Worm (Caenorhabditis elegans) whole organism, mixed stage, embryonic: Measurements from ENCODE around the gene otpl-8.

Source experiments
- ceh-39 ChIP-seq: fragments of 150-350 bp; optimal IDR thresholded peaks from 2 replicates; lab custom pipeline; 2014; ENCODE audit warnings: missing biosample characterization, missing genetic modification characterization
- elt-1 ChIP-seq: sonication (generic microtip); optimal IDR thresholded peaks from 2 replicates; lab custom pipeline; 2017; ENCODE audit warnings: missing genetic modification characterization, mild to moderate bottlenecking, missing compliant biosample characterization, antibody characterized with exemption, moderate library complexity, borderline replicate concordance; ENCODE audit not compliant: insufficient read depth
- elt-3 ChIP-seq: fragments of 150-350 bp; optimal IDR thresholded peaks from 2 replicates; lab custom pipeline; 2014; ENCODE audit warnings: missing biosample characterization, missing genetic modification characterization
- lsy-2 ChIP-seq: fragments of 150-350 bp; optimal IDR thresholded peaks from 2 replicates; lab custom pipeline; 2014; ENCODE audit warnings: missing biosample characterization, missing genetic modification characterization
- mep-1 ChIP-seq: fragments of 150-350 bp; optimal IDR thresholded peaks from 2 replicates; lab custom pipeline; 2017; ENCODE audit warnings: missing biosample characterization, missing genetic modification reagents, missing genetic modification characterization, inconsistent platforms
- nhr-12 ChIP-seq: fragments of 150-350 bp; optimal IDR thresholded peaks from 2 replicates; lab custom pipeline; 2014; ENCODE audit warnings: missing biosample characterization, missing genetic modification characterization
- nhr-237 ChIP-seq: fragments of 150-350 bp; optimal IDR thresholded peaks from 2 replicates; lab custom pipeline; 2014; ENCODE audit warnings: missing biosample characterization, missing genetic modification characterization
- nhr-28 ChIP-seq: fragments of 150-350 bp; optimal IDR thresholded peaks from 2 replicates; lab custom pipeline; 2014; ENCODE audit warnings: missing biosample characterization, missing genetic modification characterization
- nhr-76 ChIP-seq: sonication (generic microtip); optimal IDR thresholded peaks from 2 replicates; lab custom pipeline; 2017; ENCODE audit warnings: missing biosample characterization, missing genetic modification characterization
- pha-4 ChIP-seq: fragments of 150-350 bp; optimal IDR thresholded peaks from 2 replicates; lab custom pipeline; 2018; ENCODE audit warnings: missing biosample characterization, missing genetic modification reagents, missing genetic modification characterization
- unc-62 ChIP-seq: fragments of 150-350 bp; optimal IDR thresholded peaks from 2 replicates; lab custom pipeline; 2014; ENCODE audit warnings: missing biosample characterization, missing genetic modification reagents, missing genetic modification characterization

DNA sequence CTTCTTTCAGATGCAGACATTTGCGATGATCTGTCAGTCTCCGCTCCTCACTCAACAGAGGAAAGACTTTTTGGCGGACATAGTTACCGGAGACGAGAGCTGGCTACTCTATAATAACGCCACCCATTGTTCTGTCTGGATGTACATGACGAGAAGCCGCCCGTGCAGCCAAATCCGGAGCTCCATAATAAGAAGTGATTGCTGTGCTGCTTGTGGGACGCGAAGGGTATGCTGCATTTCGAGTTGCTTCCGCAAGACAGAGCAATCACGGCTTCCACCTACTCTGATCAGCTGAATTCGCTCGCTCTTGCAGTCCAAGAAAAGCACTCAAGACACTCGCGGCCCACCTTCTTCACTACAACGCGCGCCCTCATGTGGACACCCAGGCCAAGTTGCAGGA lies 43.0 kb upstream of the otpl-8 start:
- TF ChIP-seq nhr-28 (tag; lab: Kevin White, UChicago) (no peak), unc-62 (GFP tag; lab: Kevin White, UChicago) (no peak), nhr-237 (tag; lab: Kevin White, UChicago) (no peak), pha-4 (tag; lab: Kevin White, UChicago) (no peak), nhr-12 (tag; lab: Kevin White, UChicago) (no peak), elt-1 (tag; lab: Kevin White, UChicago) (no peak), mep-1 (tag; lab: Kevin White, UChicago) (no peak), ceh-39 (no peak), lsy-2 (no peak), elt-3 (tag; lab: Kevin White, UChicago) (no peak), nhr-76 (tag; lab: Kevin White, UChicago) (no peak)
